Fruit fly (Drosophila melanogaster): Measurements from ENCODE around the gene PIG-S.

- no peak for TF ChIP-seq psq (optimal IDR thresholded peaks at IDR 0.05)
- TF ChIP-seq pan (optimal IDR thresholded peaks at IDR 0.05) = no peak
- TF ChIP-seq Dll (optimal IDR thresholded peaks at IDR 0.05) = no peak
- TF ChIP-seq EcR (GFP tag; optimal IDR thresholded peaks at IDR 0.05) = peak in 1 of 2 experiments; percentile 86
- TF ChIP-seq usp (GFP tag; optimal IDR thresholded peaks at IDR 0.05) = no peak
Measured at dm6 chr3R:24893320-24893955, 24.2 kb downstream of the PIG-S start.

Measured in whole organism.